Fruit fly (Drosophila melanogaster): ENCODE measurements around the gene CG6106.

- TF ChIP-seq ey (GFP tag; optimal IDR thresholded peaks at IDR 0.05) (no peak), Abd-B (GFP tag; optimal IDR thresholded peaks at IDR 0.05) (peak; percentile 54), Vsx2 (GFP tag; optimal IDR thresholded peaks at IDR 0.05; ENCODE audit: partially characterized antibody) (no peak), Myc (optimal IDR thresholded peaks at IDR 0.05) (no peak), lola (GFP tag; optimal IDR thresholded peaks at IDR 0.05) (no peak), foxo (GFP tag; optimal IDR thresholded peaks at IDR 0.05) (peak in 1 of 2 experiments; percentile 1), h (GFP tag; optimal IDR thresholded peaks at IDR 0.05) (peak; percentile 18), psq (GFP tag; optimal IDR thresholded peaks at IDR 0.05) (peak; percentile 15), dmrt93B (GFP tag; optimal IDR thresholded peaks at IDR 0.05) (no peak), Hr83 (GFP tag; optimal IDR thresholded peaks at IDR 0.05; ENCODE audit: poor library complexity, severe bottlenecking) (peak; percentile 11), OdsH (GFP tag; optimal IDR thresholded peaks at IDR 0.05) (no peak), Hnf4 (GFP tag; optimal IDR thresholded peaks at IDR 0.05) (no peak), Hr78 (GFP tag; optimal IDR thresholded peaks at IDR 0.05) (peak; percentile 43)
These were observed 12.4 kb downstream of the CG6106 start for dm6 chrX:18370775-18371735.
